Fruit fly (Drosophila melanogaster) whole organism, embryonic: Measurements from ENCODE around the gene IntS10.

Experiments used
- ATbp ChIP-seq: fragments of 200-800 bp; sonication (Bioruptor generic); optimal IDR thresholded peaks from 2 replicates; lab custom pipeline; 2017; ENCODE audit warnings: missing biosample characterization, mild to moderate bottlenecking, missing genetic modification characterization, missing genetic modification reagents
- Abd-B ChIP-seq: fragments of 200-800 bp; sonication (Bioruptor generic); optimal IDR thresholded peaks from 2 replicates; lab custom pipeline; 2018; ENCODE audit warnings: missing biosample characterization, mild to moderate bottlenecking, missing genetic modification characterization, moderate library complexity
- B-H2 ChIP-seq: fragments of 200-800 bp; sonication (Bioruptor generic); optimal IDR thresholded peaks from 2 replicates; lab custom pipeline; 2018; ENCODE audit warnings: missing biosample characterization, mild to moderate bottlenecking, missing genetic modification characterization
- BEAF-32 ChIP-seq: fragments of 200-800 bp; sonication (Bioruptor generic); optimal IDR thresholded peaks from 3 replicates; lab custom pipeline; 2017; ENCODE audit warnings: missing biosample characterization, missing genetic modification characterization, mild to moderate bottlenecking, moderate library complexity, missing genetic modification reagents
- Bgb ChIP-seq: fragments of 200-800 bp; sonication (Bioruptor generic); IDR thresholded peaks from 2 replicates; pipeline ENCODE4 v1.3.6; 2022; ENCODE audit warnings: missing biosample characterization, missing genetic modification characterization; ENCODE audit not compliant: partially characterized antibody
- C15 ChIP-seq: fragments of 200-800 bp; sonication (Bioruptor generic); IDR thresholded peaks from 3 replicates; pipeline ENCODE4 v1.3.6; 2022; ENCODE audit warnings: missing biosample characterization, missing genetic modification characterization
- CG1024 ChIP-seq: fragments of 200-800 bp; sonication (Bioruptor generic); IDR thresholded peaks from 2 replicates; pipeline ENCODE4 v1.3.6; 2022; ENCODE audit warnings: missing biosample characterization, missing genetic modification characterization
- CG12391 ChIP-seq: fragments of 200-800 bp; sonication (Bioruptor generic); optimal IDR thresholded peaks from 3 replicates; lab custom pipeline; 2018; ENCODE audit warnings: missing biosample characterization, mild to moderate bottlenecking, missing genetic modification characterization, moderate library complexity
- CG13123 ChIP-seq: fragments of 200-800 bp; sonication (Bioruptor generic); optimal IDR thresholded peaks from 2 replicates; lab custom pipeline; 2016; ENCODE audit warnings: missing biosample characterization, missing genetic modification characterization
- CG17361 ChIP-seq: fragments of 200-800 bp; sonication (Bioruptor generic); IDR thresholded peaks from 3 replicates; pipeline ENCODE4 v1.3.6; 2022; ENCODE audit warnings: missing biosample characterization, missing genetic modification characterization
- CG17802 ChIP-seq: fragments of 200-800 bp; sonication (Bioruptor generic); optimal IDR thresholded peaks from 2 replicates; lab custom pipeline; 2018; ENCODE audit warnings: missing biosample characterization, mild to moderate bottlenecking, missing genetic modification characterization, moderate library complexity
- CG17829 ChIP-seq: fragments of 200-800 bp; optimal IDR thresholded peaks from 2 replicates; lab custom pipeline; 2019; ENCODE audit warnings: missing biosample characterization, mild to moderate bottlenecking, missing genetic modification characterization, moderate library complexity
- CG2678 ChIP-seq: fragments of 200-800 bp; sonication (Bioruptor generic); optimal IDR thresholded peaks from 3 replicates; lab custom pipeline; 2019; ENCODE audit warnings: missing biosample characterization, mild to moderate bottlenecking, missing genetic modification characterization, moderate library complexity
- CG2875 ChIP-seq: fragments of 200-800 bp; sonication (Bioruptor generic); optimal IDR thresholded peaks from 2 replicates; lab custom pipeline; 2017; ENCODE audit warnings: missing biosample characterization, mild to moderate bottlenecking, missing genetic modification characterization, missing genetic modification reagents
- CG32532 ChIP-seq: fragments of 200-800 bp; sonication (Bioruptor generic); IDR thresholded peaks from 2 replicates; pipeline ENCODE4 v1.3.6; 2022; ENCODE audit warnings: missing biosample characterization, missing genetic modification characterization
- CG6765 ChIP-seq: fragments of 200-800 bp; sonication (Bioruptor generic); optimal IDR thresholded peaks from 3 replicates; lab custom pipeline; 2017; ENCODE audit warnings: missing biosample characterization, mild to moderate bottlenecking, missing genetic modification characterization
- CG7357 ChIP-seq: fragments of 200-800 bp; sonication (Bioruptor generic); IDR thresholded peaks from 3 replicates; pipeline ENCODE4 v1.3.6; 2022; ENCODE audit warnings: missing biosample characterization, missing genetic modification characterization
- CG7372 ChIP-seq: fragments of 200-800 bp; sonication (Bioruptor generic); IDR thresholded peaks from 2 replicates; pipeline ENCODE4 v1.3.6; 2022; ENCODE audit warnings: missing biosample characterization, missing genetic modification characterization
- CG7786 ChIP-seq: fragments of 200-800 bp; sonication (Bioruptor generic); optimal IDR thresholded peaks from 2 replicates; lab custom pipeline; 2016; ENCODE audit warnings: missing biosample characterization, missing genetic modification characterization
- CG7987 ChIP-seq: fragments of 200-800 bp; sonication (Bioruptor generic); optimal IDR thresholded peaks from 2 replicates; lab custom pipeline; 2018; ENCODE audit warnings: missing biosample characterization, mild to moderate bottlenecking, missing genetic modification characterization, moderate library complexity
- CG8359 ChIP-seq: fragments of 200-800 bp; sonication (Bioruptor generic); optimal IDR thresholded peaks from 2 replicates; lab custom pipeline; 2017; ENCODE audit warnings: missing biosample characterization, mild to moderate bottlenecking, missing genetic modification characterization, borderline replicate concordance
- CG8478 ChIP-seq: fragments of >200 bp; optimal IDR thresholded peaks from 2 replicates; lab custom pipeline; 2018
- CG8765 ChIP-seq: fragments of 200-800 bp; sonication (Bioruptor generic); IDR thresholded peaks from 2 replicates; pipeline ENCODE4 v1.3.6; 2022; ENCODE audit warnings: missing biosample characterization, missing genetic modification characterization
- CG9215 ChIP-seq: fragments of 200-800 bp; sonication (Bioruptor generic); IDR thresholded peaks from 2 replicates; pipeline ENCODE4 v1.3.6; 2022; ENCODE audit warnings: missing biosample characterization, missing genetic modification characterization
- CTCF ChIP-seq: fragments of 200-800 bp; sonication (Bioruptor generic); optimal IDR thresholded peaks from 2 replicates; lab custom pipeline; 2017; ENCODE audit warnings: missing biosample characterization, mild to moderate bottlenecking, missing genetic modification characterization, moderate library complexity
- Fer2 ChIP-seq: fragments of 200-800 bp; sonication (Bioruptor generic); optimal IDR thresholded peaks from 2 replicates; lab custom pipeline; 2018; ENCODE audit warnings: missing biosample characterization, mild to moderate bottlenecking, missing genetic modification characterization, moderate library complexity
- Hey ChIP-seq: fragments of 200-800 bp; sonication (Bioruptor generic); optimal IDR thresholded peaks from 3 replicates; lab custom pipeline; 2018; ENCODE audit warnings: missing biosample characterization, mild to moderate bottlenecking, missing genetic modification characterization
- Jarid2 ChIP-seq: fragments of 200-800 bp; sonication (Bioruptor generic); optimal IDR thresholded peaks from 3 replicates; lab custom pipeline; 2017; ENCODE audit warnings: mild to moderate bottlenecking, missing biosample characterization, missing genetic modification reagents, missing genetic modification characterization
- Max ChIP-seq: fragments of 200-800 bp; sonication (Bioruptor generic); optimal IDR thresholded peaks from 2 replicates; lab custom pipeline; 2016; ENCODE audit warnings: missing biosample characterization, mild to moderate bottlenecking, missing genetic modification characterization
- NC2β ChIP-seq: fragments of 200-800 bp; sonication (Bioruptor generic); optimal IDR thresholded peaks from 2 replicates; lab custom pipeline; 2016; ENCODE audit warnings: missing biosample characterization, missing genetic modification characterization
- Neu2 ChIP-seq: fragments of 200-800 bp; sonication (Bioruptor generic); optimal IDR thresholded peaks from 3 replicates; lab custom pipeline; 2016; ENCODE audit warnings: missing biosample characterization, missing genetic modification characterization, borderline replicate concordance
- Optix ChIP-seq: fragments of 200-800 bp; sonication (Bioruptor generic); IDR thresholded peaks from 3 replicates; pipeline ENCODE4 v1.3.6; 2022; ENCODE audit warnings: missing biosample characterization, missing genetic modification characterization
- Ravus ChIP-seq: fragments of 200-800 bp; sonication (Bioruptor generic); IDR thresholded peaks from 2 replicates; pipeline ENCODE4 v1.3.6; 2022; ENCODE audit warnings: missing biosample characterization, missing genetic modification characterization
- abd-A ChIP-seq: fragments of 200-800 bp; sonication (Bioruptor generic); optimal IDR thresholded peaks from 3 replicates; lab custom pipeline; 2019; ENCODE audit warnings: missing biosample characterization, mild to moderate bottlenecking, missing genetic modification characterization, moderate library complexity
- ato ChIP-seq: fragments of 200-800 bp; sonication (Bioruptor generic); IDR thresholded peaks from 2 replicates; pipeline ENCODE4 v1.3.6; 2022; ENCODE audit warnings: missing biosample characterization, missing genetic modification characterization; ENCODE audit not compliant: partially characterized antibody
- bab2 ChIP-seq: fragments of 200-800 bp; sonication (Bioruptor generic); optimal IDR thresholded peaks from 2 replicates; lab custom pipeline; 2016; ENCODE audit warnings: missing biosample characterization, missing genetic modification characterization
- bbx ChIP-seq: fragments of 200-800 bp; sonication (Bioruptor generic); IDR thresholded peaks from 2 replicates; pipeline ENCODE4 v1.3.6; 2022; ENCODE audit warnings: missing biosample characterization, missing genetic modification characterization; ENCODE audit not compliant: partially characterized antibody
- bowl ChIP-seq: fragments of 200-800 bp; sonication (Bioruptor generic); IDR thresholded peaks from 2 replicates; pipeline ENCODE4 v1.3.6; 2022; ENCODE audit warnings: missing biosample characterization, missing genetic modification characterization
- btn ChIP-seq: fragments of 200-800 bp; sonication (Bioruptor generic); optimal IDR thresholded peaks from 2 replicates; lab custom pipeline; 2016; ENCODE audit warnings: missing biosample characterization, missing genetic modification characterization
- chif ChIP-seq, 2 experiments: fragments of 200-800 bp; sonication (Bioruptor generic); optimal IDR thresholded peaks; 3 replicates each; lab custom pipeline; 2016; ENCODE audit warnings: missing biosample characterization in 2 of 2, missing genetic modification characterization in 2 of 2
- da ChIP-seq: fragments of 200-800 bp; sonication (Bioruptor generic); optimal IDR thresholded peaks from 2 replicates; lab custom pipeline; 2016; ENCODE audit warnings: missing biosample characterization, missing genetic modification characterization
- fd96Cb ChIP-seq: fragments of 200-800 bp; sonication (Bioruptor generic); optimal IDR thresholded peaks from 2 replicates; lab custom pipeline; 2018; ENCODE audit warnings: missing biosample characterization, mild to moderate bottlenecking, missing genetic modification characterization, moderate library complexity
- fu2 ChIP-seq: fragments of 200-800 bp; sonication (Bioruptor generic); optimal IDR thresholded peaks from 2 replicates; lab custom pipeline; 2016; ENCODE audit warnings: missing biosample characterization, missing genetic modification characterization
- ind ChIP-seq: fragments of 200-800 bp; sonication (Bioruptor generic); optimal IDR thresholded peaks from 3 replicates; lab custom pipeline; 2016; ENCODE audit warnings: missing biosample characterization, missing genetic modification characterization
- lilli ChIP-seq: fragments of 200-800 bp; sonication (Bioruptor generic); optimal IDR thresholded peaks from 3 replicates; lab custom pipeline; 2016; ENCODE audit warnings: missing biosample characterization, missing genetic modification characterization
- luna ChIP-seq: fragments of 200-800 bp; sonication (Bioruptor generic); optimal IDR thresholded peaks from 2 replicates; lab custom pipeline; 2016; ENCODE audit warnings: missing biosample characterization, missing genetic modification characterization
- mld ChIP-seq: fragments of 200-800 bp; sonication (Bioruptor generic); IDR thresholded peaks from 3 replicates; pipeline ENCODE4 v1.3.6; 2022; ENCODE audit warnings: missing biosample characterization, missing genetic modification characterization; ENCODE audit not compliant: partially characterized antibody
- nau ChIP-seq: fragments of 200-800 bp; sonication (Bioruptor generic); optimal IDR thresholded peaks from 3 replicates; lab custom pipeline; 2017; ENCODE audit warnings: missing biosample characterization, mild to moderate bottlenecking, missing genetic modification characterization, missing genetic modification reagents
- onecut ChIP-seq: fragments of 200-800 bp; sonication (Bioruptor generic); IDR thresholded peaks from 2 replicates; pipeline ENCODE4 v1.3.6; 2022; ENCODE audit warnings: missing biosample characterization, missing genetic modification characterization
- org-1 ChIP-seq: fragments of 200-800 bp; sonication (Bioruptor generic); optimal IDR thresholded peaks from 2 replicates; lab custom pipeline; 2017; ENCODE audit warnings: missing biosample characterization, missing genetic modification characterization
- row ChIP-seq: fragments of 200-800 bp; sonication (Bioruptor generic); IDR thresholded peaks from 3 replicates; pipeline ENCODE4 v1.3.6; 2022; ENCODE audit warnings: missing biosample characterization, missing genetic modification characterization
- tup ChIP-seq: fragments of 200-800 bp; sonication (Bioruptor generic); optimal IDR thresholded peaks from 2 replicates; lab custom pipeline; 2016; ENCODE audit warnings: missing biosample characterization, mild to moderate bottlenecking, missing genetic modification characterization, moderate library complexity

The IntS10 gene

DNA sequence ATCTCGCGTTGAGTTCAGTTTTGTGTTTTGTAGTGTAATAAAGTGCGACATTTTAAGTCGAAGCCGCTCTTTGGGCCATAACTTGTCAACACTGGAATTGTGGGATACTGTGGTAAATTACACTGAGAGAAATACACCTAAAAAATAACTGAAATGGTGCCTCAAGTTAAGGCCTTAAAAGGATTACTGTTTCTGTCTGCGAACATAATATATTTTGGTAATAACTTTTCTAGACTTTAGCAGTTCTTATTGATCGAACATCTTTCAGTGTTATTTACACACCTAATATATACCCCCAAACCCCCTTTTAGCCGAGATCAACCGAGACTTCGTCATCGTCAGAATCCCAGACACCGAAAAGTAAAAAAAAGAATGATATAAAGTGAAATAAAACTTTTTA lies 45.3 kb downstream of the IntS10 start (continued):
- TF ChIP-seq CTCF (GFP tag; lab: Kevin White, UChicago), result no peak
- TF ChIP-seq fd96Cb (tag; lab: Kevin White, UChicago), result peak; percentile 32
- TF ChIP-seq CG7357 (GFP tag; lab: Robert Waterston, UW), result no peak
- peak; percentile 18 for TF ChIP-seq ATbp
- no peak for TF ChIP-seq tup
- no peak for TF ChIP-seq onecut (GFP tag; lab: Robert Waterston, UW)
- TF ChIP-seq CG17829 (tag; lab: Kevin White, UChicago), result peak; percentile 44
- TF ChIP-seq CG13123 (GFP tag; lab: Kevin White, UChicago), result no peak
- no peak for TF ChIP-seq Bgb (GFP tag; lab: Robert Waterston, UW)
- TF ChIP-seq mld (GFP tag; lab: Robert Waterston, UW), result no peak
- no peak for TF ChIP-seq CG8765
- no peak for TF ChIP-seq Max
- no peak for TF ChIP-seq CG17802
- no peak for TF ChIP-seq btn
- no peak for TF ChIP-seq Jarid2 (GFP tag; lab: Kevin White, UChicago)
- peak in 1 of 2 experiments; percentile 45 for TF ChIP-seq chif (GFP tag; optimal IDR thresholded peaks at IDR 0.05; lab: Kevin White, UChicago)
- TF ChIP-seq Neu2 (GFP tag; lab: Kevin White, UChicago), result no peak
- TF ChIP-seq bowl (GFP tag; lab: Robert Waterston, UW), result no peak
- TF ChIP-seq ato (GFP tag; lab: Robert Waterston, UW), result no peak
- TF ChIP-seq CG1024 (GFP tag; lab: Robert Waterston, UW), result no peak
- no peak for TF ChIP-seq Hey
- no peak for TF ChIP-seq Fer2
- TF ChIP-seq BEAF-32 (GFP tag; lab: Kevin White, UChicago), result no peak
- peak; percentile 13 for TF ChIP-seq NC2β (GFP tag; lab: Kevin White, UChicago)
- TF ChIP-seq Abd-B (GFP tag; lab: Kevin White, UChicago), result peak; percentile 59
- peak; percentile 55 for TF ChIP-seq CG2678 (tag; lab: Kevin White, UChicago)
- TF ChIP-seq nau, result no peak
- no peak for TF ChIP-seq bbx (GFP tag; lab: Robert Waterston, UW)
- TF ChIP-seq CG17361 (GFP tag; lab: Robert Waterston, UW), result peak; percentile 48; the same call in 1 of the 3 replicates
- TF ChIP-seq Optix, result no peak
- no peak for TF ChIP-seq abd-A (tag; lab: Kevin White, UChicago)
- TF ChIP-seq CG12391 (tag; lab: Kevin White, UChicago), result peak; percentile 55
- peak; percentile 28; the same call in 1 of the 2 replicates for TF ChIP-seq CG32532 (GFP tag; lab: Robert Waterston, UW)
- no peak for TF ChIP-seq CG8359 (GFP tag; lab: Kevin White, UChicago)
- TF ChIP-seq CG9215 (GFP tag; lab: Robert Waterston, UW), result no peak
- peak; percentile 37 for TF ChIP-seq lilli (GFP tag; lab: Kevin White, UChicago)
- no peak for TF ChIP-seq C15
- TF ChIP-seq CG7372, result no peak
- TF ChIP-seq CG8478, result no peak
- TF ChIP-seq ind (GFP tag; lab: Kevin White, UChicago), result peak; percentile 3
- TF ChIP-seq CG7987, result no peak
- no peak for TF ChIP-seq CG6765 (GFP tag; lab: Kevin White, UChicago)
- no peak for TF ChIP-seq Ravus
- TF ChIP-seq B-H2 (GFP tag; lab: Kevin White, UChicago), result no peak
- TF ChIP-seq bab2 (GFP tag; lab: Kevin White, UChicago), result no peak
- peak; percentile 9 for TF ChIP-seq CG2875
- peak; percentile 46; the same call in 2 of the 3 replicates for TF ChIP-seq row (GFP tag; lab: Robert Waterston, UW)
- no peak for TF ChIP-seq CG7786
- no peak for TF ChIP-seq org-1
- no peak for TF ChIP-seq luna (GFP tag; lab: Kevin White, UChicago)
- no peak for TF ChIP-seq da (GFP tag; lab: Kevin White, UChicago)
- TF ChIP-seq fu2 (GFP tag; lab: Kevin White, UChicago), result no peak
